Fruit fly (Drosophila melanogaster): ENCODE results near the gene CG4009.

dm6 chr3R:16986181-16987074 lies 49.4 kb downstream of the CG4009 start:
- TF ChIP-seq CG10631 (GFP tag; optimal IDR thresholded peaks at IDR 0.05) (peak; percentile 85), Hr38 (GFP tag; optimal IDR thresholded peaks at IDR 0.05) (peak; percentile 82), Smox (GFP tag; optimal IDR thresholded peaks at IDR 0.05) (peak; percentile 87), CG32006 (GFP tag; optimal IDR thresholded peaks at IDR 0.05) (peak; percentile 94), CG6808 (GFP tag; optimal IDR thresholded peaks at IDR 0.05) (peak; percentile 77), Sox14 (GFP tag; optimal IDR thresholded peaks at IDR 0.05) (peak; percentile 93), CG3032 (tag; optimal IDR thresholded peaks at IDR 0.05) (peak; percentile 83), spab (GFP tag; optimal IDR thresholded peaks at IDR 0.05) (peak; percentile 82)
